Fruit fly (Drosophila melanogaster) whole organism, embryonic: ENCODE measurements around the gene CG9338.
A peak's percentile ranks its signal among the peaks of the same experiment; 100 is the strongest.

ENCODE experiments used
- B-H1 ChIP-seq: fragments of 200-800 bp; sonication (Bioruptor generic); IDR thresholded peaks from 3 replicates; pipeline ENCODE4 v1.3.6; 2022; ENCODE audit warnings: missing biosample characterization, missing genetic modification characterization
- B-H2 ChIP-seq: fragments of 200-800 bp; sonication (Bioruptor generic); optimal IDR thresholded peaks from 2 replicates; lab custom pipeline; 2018; ENCODE audit warnings: missing biosample characterization, mild to moderate bottlenecking, missing genetic modification characterization
- CG12744 ChIP-seq: fragments of 200-800 bp; sonication (Bioruptor generic); optimal IDR thresholded peaks from 2 replicates; lab custom pipeline; 2016; ENCODE audit warnings: missing biosample characterization, missing genetic modification characterization
- CG12769 ChIP-seq: fragments of 200-800 bp; sonication (Bioruptor generic); optimal IDR thresholded peaks from 2 replicates; lab custom pipeline; 2019; ENCODE audit warnings: missing biosample characterization, mild to moderate bottlenecking, missing genetic modification characterization, moderate library complexity
- CG14860 ChIP-seq: fragments of 200-800 bp; sonication (Bioruptor generic); IDR thresholded peaks from 3 replicates; pipeline ENCODE4 v1.3.6; 2022; ENCODE audit warnings: missing biosample characterization, missing genetic modification characterization; ENCODE audit not compliant: partially characterized antibody
- CG15073 ChIP-seq: fragments of 200-800 bp; sonication (Bioruptor generic); optimal IDR thresholded peaks from 2 replicates; lab custom pipeline; 2016; ENCODE audit warnings: missing biosample characterization, missing genetic modification characterization
- CG18599 ChIP-seq: fragments of 200-800 bp; sonication (Bioruptor generic); optimal IDR thresholded peaks from 3 replicates; lab custom pipeline; 2017; ENCODE audit warnings: missing biosample characterization, missing genetic modification characterization, mild to moderate bottlenecking, moderate library complexity, missing genetic modification reagents
- CG4424 ChIP-seq: fragments of 200-800 bp; sonication (Bioruptor generic); optimal IDR thresholded peaks from 3 replicates; lab custom pipeline; 2016; ENCODE audit warnings: missing biosample characterization, missing genetic modification characterization
- CG5180 ChIP-seq: fragments of 200-800 bp; sonication (Bioruptor generic); optimal IDR thresholded peaks from 3 replicates; lab custom pipeline; 2017; ENCODE audit warnings: missing biosample characterization, missing genetic modification characterization, mild to moderate bottlenecking, moderate library complexity, missing genetic modification reagents
- CG8359 ChIP-seq: fragments of 200-800 bp; sonication (Bioruptor generic); optimal IDR thresholded peaks from 2 replicates; lab custom pipeline; 2017; ENCODE audit warnings: missing biosample characterization, mild to moderate bottlenecking, missing genetic modification characterization, borderline replicate concordance
- CG9727 ChIP-seq: fragments of 200-800 bp; sonication (Bioruptor generic); optimal IDR thresholded peaks from 3 replicates; lab custom pipeline; 2017; ENCODE audit warnings: missing biosample characterization, mild to moderate bottlenecking, missing genetic modification characterization
- D ChIP-seq, 2 experiments: fragments of 200-800 bp in 1 of 2; fragments of >200 bp in 1 of 2; sonication (Bioruptor generic) in 1 of 2; optimal IDR thresholded peaks; 2 replicates in 1 of 2; 3 replicates in 1 of 2; lab custom pipeline; 2017; ENCODE audit warnings: mild to moderate bottlenecking in 1 of 2, missing biosample characterization in 1 of 2, missing genetic modification characterization in 1 of 2, missing genetic modification reagents in 1 of 2
- Dbx ChIP-seq: fragments of 200-800 bp; sonication (Bioruptor generic); IDR thresholded peaks from 3 replicates; pipeline ENCODE4 v1.3.6; 2022; ENCODE audit warnings: missing biosample characterization, missing genetic modification characterization
- Dll ChIP-seq: fragments of 200-800 bp; sonication (Bioruptor generic); IDR thresholded peaks from 4 replicates; pipeline ENCODE4 v1.3.6; 2022; ENCODE audit warnings: missing biosample characterization, missing genetic modification characterization; ENCODE audit not compliant: partially characterized antibody
- Hmr ChIP-seq: fragments of 200-800 bp; sonication (Bioruptor generic); optimal IDR thresholded peaks from 3 replicates; lab custom pipeline; 2017; ENCODE audit warnings: mild to moderate bottlenecking, missing biosample characterization, missing genetic modification reagents, missing genetic modification characterization
- MBD-R2 ChIP-seq: fragments of 200-800 bp; sonication (Bioruptor generic); IDR thresholded peaks from 2 replicates; pipeline ENCODE4 v1.3.6; 2022; ENCODE audit warnings: missing biosample characterization, missing genetic modification characterization
- Med ChIP-seq: fragments of 200-800 bp; sonication (Bioruptor generic); peaks from one replicate; lab custom pipeline; 2016; ENCODE audit warnings: missing biosample characterization, missing genetic modification characterization, mild to moderate bottlenecking, inconsistent platforms, moderate library complexity
- NFAT ChIP-seq: fragments of 200-800 bp; sonication (Bioruptor generic); IDR thresholded peaks from 2 replicates; pipeline ENCODE4 v1.3.6; 2022; ENCODE audit warnings: missing biosample characterization, missing genetic modification characterization
- Rfx ChIP-seq: fragments of 200-800 bp; sonication (Bioruptor generic); IDR thresholded peaks from 2 replicates; pipeline ENCODE4 v1.3.6; 2022; ENCODE audit warnings: missing biosample characterization, missing genetic modification characterization
- Usf ChIP-seq: fragments of 200-800 bp; sonication (Bioruptor generic); optimal IDR thresholded peaks from 2 replicates; lab custom pipeline; 2017; ENCODE audit warnings: missing genotype, missing biosample characterization, missing genetic modification characterization
- abd-A ChIP-seq: fragments of 200-800 bp; sonication (Bioruptor generic); optimal IDR thresholded peaks from 3 replicates; lab custom pipeline; 2019; ENCODE audit warnings: missing biosample characterization, mild to moderate bottlenecking, missing genetic modification characterization, moderate library complexity
- cas ChIP-seq: fragments of 200-800 bp; sonication (Bioruptor generic); IDR thresholded peaks from 2 replicates; pipeline ENCODE4 v1.3.6; 2022; ENCODE audit warnings: missing biosample characterization, missing genetic modification characterization
- cato ChIP-seq: fragments of 200-800 bp; sonication (Bioruptor generic); optimal IDR thresholded peaks from 2 replicates; lab custom pipeline; 2016; ENCODE audit warnings: missing biosample characterization, missing genetic modification characterization, borderline replicate concordance
- disco-r ChIP-seq: fragments of 200-800 bp; sonication (Bioruptor generic); optimal IDR thresholded peaks from 2 replicates; lab custom pipeline; 2016; ENCODE audit warnings: missing biosample characterization, missing genetic modification characterization
- dmrt99B ChIP-seq: fragments of 200-800 bp; sonication (Bioruptor generic); optimal IDR thresholded peaks from 2 replicates; lab custom pipeline; 2018; ENCODE audit warnings: missing biosample characterization, mild to moderate bottlenecking, missing genetic modification characterization, moderate library complexity
- dpn ChIP-seq, 2 experiments: fragments of 200-800 bp; sonication (Bioruptor generic); optimal IDR thresholded peaks; 3 replicates each; lab custom pipeline; 2016; ENCODE audit warnings: missing biosample characterization in 2 of 2, missing genetic modification characterization in 2 of 2
- exex ChIP-seq: fragments of 200-800 bp; sonication (Bioruptor generic); optimal IDR thresholded peaks from 4 replicates; lab custom pipeline; 2018; ENCODE audit warnings: missing biosample characterization, mild to moderate bottlenecking, missing genetic modification characterization, moderate library complexity
- fd102C ChIP-seq: fragments of 200-800 bp; sonication (Bioruptor generic); optimal IDR thresholded peaks from 2 replicates; lab custom pipeline; 2018; ENCODE audit warnings: missing biosample characterization, mild to moderate bottlenecking, missing genetic modification characterization, moderate library complexity
- fd96Cb ChIP-seq: fragments of 200-800 bp; sonication (Bioruptor generic); optimal IDR thresholded peaks from 2 replicates; lab custom pipeline; 2018; ENCODE audit warnings: missing biosample characterization, mild to moderate bottlenecking, missing genetic modification characterization, moderate library complexity
- gcm2 ChIP-seq: fragments of 200-800 bp; sonication (Bioruptor generic); optimal IDR thresholded peaks from 2 replicates; lab custom pipeline; 2016; ENCODE audit warnings: missing biosample characterization, missing genetic modification characterization
- gem ChIP-seq: fragments of 200-800 bp; sonication (Bioruptor generic); optimal IDR thresholded peaks from 2 replicates; lab custom pipeline; 2019; ENCODE audit warnings: missing biosample characterization, mild to moderate bottlenecking, missing genetic modification characterization, moderate library complexity
- gt ChIP-seq: fragments of 200-800 bp; sonication (Bioruptor generic); IDR thresholded peaks from 2 replicates; pipeline ENCODE4 v1.3.6; 2022; ENCODE audit warnings: missing biosample characterization, missing genetic modification characterization
- ind ChIP-seq: fragments of 200-800 bp; sonication (Bioruptor generic); optimal IDR thresholded peaks from 3 replicates; lab custom pipeline; 2016; ENCODE audit warnings: missing biosample characterization, missing genetic modification characterization
- insv ChIP-seq, 2 experiments: fragments of 200-800 bp; sonication (Bioruptor generic); optimal IDR thresholded peaks; 3 replicates each; lab custom pipeline; 2016 to 2018; ENCODE audit warnings: missing biosample characterization in 2 of 2, missing genetic modification characterization in 2 of 2
- lab ChIP-seq: fragments of 200-800 bp; sonication (Bioruptor generic); optimal IDR thresholded peaks from 3 replicates; lab custom pipeline; 2017; ENCODE audit warnings: missing biosample characterization, missing genetic modification characterization, mild to moderate bottlenecking, moderate library complexity, missing genetic modification reagents
- mld ChIP-seq: fragments of 200-800 bp; sonication (Bioruptor generic); IDR thresholded peaks from 3 replicates; pipeline ENCODE4 v1.3.6; 2022; ENCODE audit warnings: missing biosample characterization, missing genetic modification characterization; ENCODE audit not compliant: partially characterized antibody
- odd ChIP-seq: fragments of 200-800 bp; sonication (Bioruptor generic); optimal IDR thresholded peaks from 2 replicates; lab custom pipeline; 2017; ENCODE audit warnings: missing biosample characterization, mild to moderate bottlenecking, missing genetic modification characterization
- pfk ChIP-seq: fragments of 200-800 bp; sonication (Bioruptor generic); optimal IDR thresholded peaks from 2 replicates; lab custom pipeline; 2018; ENCODE audit warnings: missing biosample characterization, mild to moderate bottlenecking, missing genetic modification characterization, moderate library complexity
- prd ChIP-seq, 3 experiments: fragments of >200 bp in 2 of 3; fragments of 200-800 bp in 1 of 3; sonication (Bioruptor generic) in 1 of 3; optimal IDR thresholded peaks in 2 of 3; IDR thresholded peaks in 1 of 3; 2 replicates in 2 of 3; 3 replicates in 1 of 3; pipeline versions ENCODE4 v1.3.6 to Lab custom; 2017 to 2022; ENCODE audit warnings: missing biosample characterization in 1 of 3, missing genetic modification characterization in 1 of 3
- psq ChIP-seq: fragments of 200-800 bp; sonication (Bioruptor generic); optimal IDR thresholded peaks from 2 replicates; lab custom pipeline; 2017; ENCODE audit warnings: missing biosample characterization, missing genetic modification characterization
- rib ChIP-seq: fragments of 200-800 bp; sonication (Bioruptor generic); IDR thresholded peaks from 2 replicates; pipeline ENCODE4 v1.3.6; 2022; ENCODE audit warnings: missing biosample characterization, missing genetic modification characterization
- sc ChIP-seq, 3 experiments: fragments of >200 bp in 2 of 3; fragments of 200-800 bp in 1 of 3; sonication (Bioruptor generic) in 1 of 3; optimal IDR thresholded peaks; 2 replicates in 2 of 3; 3 replicates in 1 of 3; lab custom pipeline; 2017; ENCODE audit warnings: mild to moderate bottlenecking in 1 of 3, missing biosample characterization in 1 of 3, missing genetic modification characterization in 1 of 3, missing genetic modification reagents in 1 of 3
- scrt ChIP-seq: fragments of 200-800 bp; sonication (Bioruptor generic); optimal IDR thresholded peaks from 2 replicates; lab custom pipeline; 2018; ENCODE audit warnings: missing biosample characterization, mild to moderate bottlenecking, missing genetic modification characterization, moderate library complexity
- sd ChIP-seq: fragments of 200-800 bp; sonication (Bioruptor generic); optimal IDR thresholded peaks from 3 replicates; lab custom pipeline; 2018; ENCODE audit warnings: missing biosample characterization, mild to moderate bottlenecking, missing genetic modification characterization, moderate library complexity
- sim ChIP-seq: fragments of 200-800 bp; sonication (Bioruptor generic); IDR thresholded peaks from 2 replicates; pipeline ENCODE4 v1.3.6; 2022; ENCODE audit warnings: missing biosample characterization, missing genetic modification characterization
- so ChIP-seq: fragments of 200-800 bp; sonication (Bioruptor generic); IDR thresholded peaks from 3 replicates; pipeline ENCODE4 v1.3.6; 2022; ENCODE audit warnings: missing biosample characterization, missing genetic modification characterization
- sqz ChIP-seq: fragments of 200-800 bp; sonication (Bioruptor generic); optimal IDR thresholded peaks from 3 replicates; lab custom pipeline; 2018; ENCODE audit warnings: missing biosample characterization, mild to moderate bottlenecking, missing genetic modification characterization
- vvl ChIP-seq: fragments of 200-800 bp; sonication (Bioruptor generic); IDR thresholded peaks from 2 replicates; pipeline ENCODE4 v1.3.6; 2022; ENCODE audit warnings: missing biosample characterization, missing genetic modification characterization

CG9338 gene

dm6 chr2L:20879567-20880141, 14.6 kb downstream of the CG9338 start (continued):
- TF ChIP-seq fd96Cb (tag; lab: Kevin White, UChicago) (no peak), so (GFP tag; lab: Robert Waterston, UW) (0 out of 3 replicates have a peak, but pooled peaks have one; percentile 23), Hmr (GFP tag; lab: Kevin White, UChicago) (peak; percentile 3), sd (tag; lab: Kevin White, UChicago) (peak; percentile 49), CG18599 (GFP tag; lab: Kevin White, UChicago) (peak; percentile 12), sc (optimal IDR thresholded peaks at IDR 0.05; lab: Kevin White, UChicago) (no peak), sc (GFP tag; optimal IDR thresholded peaks at IDR 0.05; lab: Kevin White, UChicago) (no peak), abd-A (tag; lab: Kevin White, UChicago) (peak; percentile 44), vvl (GFP tag; lab: Robert Waterston, UW) (peak; percentile 59; the same call in 1 of the 2 replicates), sqz (GFP tag; lab: Kevin White, UChicago) (no peak), Dll (GFP tag; lab: Robert Waterston, UW) (no peak), B-H2 (peak; percentile 16), CG5180 (GFP tag; lab: Kevin White, UChicago) (no peak), cato (GFP tag; lab: Kevin White, UChicago) (no peak), gcm2 (GFP tag; lab: Kevin White, UChicago) (no peak), CG8359 (GFP tag; lab: Kevin White, UChicago) (no peak), dmrt99B (tag; lab: Kevin White, UChicago) (no peak), insv (GFP tag; optimal IDR thresholded peaks at IDR 0.05; lab: Kevin White, UChicago) (no peak), NFAT (GFP tag; lab: Robert Waterston, UW) (peak; percentile 23; the same call in 1 of the 2 replicates), CG12769 (tag; lab: Kevin White, UChicago) (peak; percentile 58), rib (GFP tag; lab: Robert Waterston, UW) (no peak), MBD-R2 (GFP tag; lab: Robert Waterston, UW) (no peak), pfk (GFP tag; lab: Kevin White, UChicago) (no peak), Dbx (GFP tag; lab: Robert Waterston, UW) (no peak), mld (GFP tag; lab: Robert Waterston, UW) (no peak), prd (optimal IDR thresholded peaks at IDR 0.05; lab: Kevin White, UChicago) (no peak), prd (GFP tag; IDR thresholded peaks at IDR 0.05; lab: Robert Waterston, UW) (no peak), cas (GFP tag; lab: Robert Waterston, UW) (no peak), ind (GFP tag; lab: Kevin White, UChicago) (no peak), disco-r (GFP tag; lab: Kevin White, UChicago) (no peak), CG12744 (GFP tag; lab: Kevin White, UChicago) (no peak), fd102C (GFP tag; lab: Kevin White, UChicago) (no peak), CG9727 (no peak), Med (GFP tag; lab: Kevin White, UChicago) (peak; percentile 67), scrt (GFP tag; lab: Kevin White, UChicago) (no peak), lab (GFP tag; lab: Kevin White, UChicago) (no peak), CG4424 (GFP tag; lab: Kevin White, UChicago) (no peak)

dm6 chr2L:20880476-20880875, 15.5 kb downstream of the CG9338 start:
- peak; percentile 10 for TF ChIP-seq ind (GFP tag; lab: Kevin White, UChicago)
- TF ChIP-seq Usf: no peak
- TF ChIP-seq Med (GFP tag; lab: Kevin White, UChicago): peak; percentile 43
- TF ChIP-seq B-H1: no peak
- no peak for TF ChIP-seq CG14860
- TF ChIP-seq D (optimal IDR thresholded peaks at IDR 0.05; lab: Kevin White, UChicago): no peak
- no peak for TF ChIP-seq D (GFP tag; optimal IDR thresholded peaks at IDR 0.05; lab: Kevin White, UChicago)
- TF ChIP-seq sim (GFP tag; lab: Robert Waterston, UW): no peak
- TF ChIP-seq Rfx (GFP tag; lab: Robert Waterston, UW): no peak
- no peak for TF ChIP-seq odd (GFP tag; lab: Kevin White, UChicago)
- TF ChIP-seq dpn (GFP tag; optimal IDR thresholded peaks at IDR 0.05; lab: Kevin White, UChicago): no peak
- no peak for TF ChIP-seq exex (tag; lab: Kevin White, UChicago)
- peak; percentile 3 for TF ChIP-seq gem (tag; lab: Kevin White, UChicago)
- TF ChIP-seq psq (GFP tag; lab: Kevin White, UChicago): no peak
- no peak for TF ChIP-seq CG15073
- no peak for TF ChIP-seq gt (GFP tag; lab: Robert Waterston, UW)
